Worm (Caenorhabditis elegans) whole organism, L4 larva: ENCODE results near the gene rga-5.

ENCODE experiments used
- F26F4.8 ChIP-seq: fragments of 200-800 bp; sonication (Bioruptor generic); conservative IDR thresholded peaks from 2 replicates; pipeline ENCODE4 v1.3.6; 2022; ENCODE audit warnings: missing genetic modification characterization, missing compliant biosample characterization
- F37D6.2 ChIP-seq: sonication (generic microtip); optimal IDR thresholded peaks from 2 replicates; lab custom pipeline; 2016; ENCODE audit warnings: mild to moderate bottlenecking, missing genetic modification characterization, missing compliant biosample characterization
- T26A8.4 ChIP-seq: fragments of 200-800 bp; sonication (Bioruptor generic); IDR thresholded peaks from 2 replicates; pipeline ENCODE4 v1.3.6; 2022; ENCODE audit warnings: missing genetic modification characterization, missing compliant biosample characterization
- Y48G9A.11 ChIP-seq: fragments of 200-800 bp; sonication (Bioruptor generic); IDR thresholded peaks from 2 replicates; pipeline ENCODE4 v1.3.6; 2022; ENCODE audit warnings: missing genetic modification reagents, missing genetic modification characterization, missing compliant biosample characterization
- Y5F2A.4 ChIP-seq: fragments of 200-800 bp; sonication (Bioruptor generic); optimal IDR thresholded peaks from 2 replicates; lab custom pipeline; 2018; ENCODE audit warnings: mild to moderate bottlenecking, missing genetic modification characterization, missing compliant biosample characterization
- Y75B8A.6 ChIP-seq: fragments of 200-800 bp; sonication (Bioruptor generic); IDR thresholded peaks from 2 replicates; pipeline ENCODE4 v1.3.6; 2022; ENCODE audit warnings: missing genetic modification reagents, missing genetic modification characterization, missing compliant biosample characterization
- aha-1 ChIP-seq: fragments of 150-350 bp; peaks from one replicate; lab custom pipeline; 2014; ENCODE audit warnings: missing biosample characterization, missing genetic modification characterization
- aly-2 ChIP-seq: sonication (generic microtip); optimal IDR thresholded peaks from 2 replicates; lab custom pipeline; 2018; ENCODE audit warnings: missing biosample characterization, missing genetic modification characterization
- ama-1 ChIP-seq: fragments of 150-350 bp; optimal IDR thresholded peaks from 2 replicates; lab custom pipeline; 2014; ENCODE audit warnings: inconsistent platforms, mixed read lengths
- ceh-20 ChIP-seq: fragments of 200-800 bp; sonication (Bioruptor generic); IDR thresholded peaks from 2 replicates; pipeline ENCODE4 v1.3.6; 2022; ENCODE audit warnings: missing genetic modification reagents, missing genetic modification characterization, missing compliant biosample characterization
- ceh-28 ChIP-seq: fragments of 150-350 bp; optimal IDR thresholded peaks from 2 replicates; lab custom pipeline; 2014; ENCODE audit warnings: missing biosample characterization, missing genetic modification reagents, missing genetic modification characterization
- ceh-62 ChIP-seq: sonication (generic microtip); optimal IDR thresholded peaks from 2 replicates; lab custom pipeline; 2017; ENCODE audit warnings: missing biosample characterization, missing genetic modification characterization
- ctbp-1 ChIP-seq: fragments of 200-800 bp; sonication (Bioruptor generic); IDR thresholded peaks from 2 replicates; pipeline ENCODE4 v1.3.6; 2022; ENCODE audit warnings: missing genetic modification reagents, missing genetic modification characterization, missing compliant biosample characterization
- daf-12 ChIP-seq: fragments of 150-350 bp; optimal IDR thresholded peaks from 2 replicates; lab custom pipeline; 2014; ENCODE audit warnings: missing biosample characterization, missing genetic modification reagents, missing genetic modification characterization
- daf-19 ChIP-seq: fragments of 200-800 bp; sonication (Bioruptor generic); conservative IDR thresholded peaks from 2 replicates; pipeline ENCODE4 v1.3.6; 2022; ENCODE audit warnings: missing genetic modification characterization, missing compliant biosample characterization
- dmd-8 ChIP-seq: fragments of 200-800 bp; sonication (Bioruptor generic); IDR thresholded peaks from 2 replicates; pipeline ENCODE4 v1.3.6; 2022; ENCODE audit warnings: missing genetic modification characterization, missing compliant biosample characterization
- duxl-1 ChIP-seq: sonication (generic microtip); optimal IDR thresholded peaks from 2 replicates; lab custom pipeline; 2016; ENCODE audit warnings: mild to moderate bottlenecking, missing genetic modification characterization, moderate library complexity, missing compliant biosample characterization; ENCODE audit not compliant: poor library complexity
- lin-1 ChIP-seq: fragments of 200-800 bp; sonication (Bioruptor generic); IDR thresholded peaks from 2 replicates; pipeline ENCODE4 v1.3.6; 2022; ENCODE audit warnings: missing genetic modification reagents, missing genetic modification characterization, missing compliant biosample characterization
- lin-13 ChIP-seq: fragments of 150-350 bp; optimal IDR thresholded peaks from 2 replicates; lab custom pipeline; 2014; ENCODE audit warnings: missing biosample characterization, missing genetic modification reagents, missing genetic modification characterization
- lin-29 ChIP-seq: fragments of 200-800 bp; sonication (Bioruptor generic); IDR thresholded peaks from 2 replicates; pipeline ENCODE4 v1.3.6; 2022; ENCODE audit warnings: missing genetic modification reagents, missing genetic modification characterization, missing compliant biosample characterization
- lin-38 ChIP-seq: fragments of 200-800 bp; sonication (Bioruptor generic); IDR thresholded peaks from 2 replicates; pipeline ENCODE4 v1.3.6; 2022; ENCODE audit warnings: missing genetic modification reagents, missing genetic modification characterization, missing compliant biosample characterization
- madf-5 ChIP-seq, 2 experiments: fragments of 200-800 bp; sonication (Bioruptor generic); IDR thresholded peaks; 2 replicates each; pipeline ENCODE4 v1.3.6; 2022; ENCODE audit warnings: missing compliant biosample characterization in 2 of 2, missing genetic modification characterization in 2 of 2
- madf-9 ChIP-seq: fragments of 200-800 bp; sonication (Bioruptor generic); conservative IDR thresholded peaks from 2 replicates; pipeline ENCODE4 v1.3.6; 2022; ENCODE audit warnings: missing genetic modification reagents, missing genetic modification characterization, missing compliant biosample characterization
- mdl-1 ChIP-seq, 2 experiments: fragments of 150-350 bp in 1 of 2; sonication (generic microtip) in 1 of 2; optimal IDR thresholded peaks; 2 replicates each; lab custom pipeline; 2014 to 2017; ENCODE audit warnings: missing biosample characterization in 2 of 2, missing genetic modification characterization in 2 of 2
- mes-2 ChIP-seq: sonication (generic microtip); optimal IDR thresholded peaks from 2 replicates; lab custom pipeline; 2016; ENCODE audit warnings: missing genotype, mild to moderate bottlenecking, missing genetic modification characterization, missing compliant biosample characterization; ENCODE audit not compliant: poor library complexity, severe bottlenecking
- mxl-2 ChIP-seq: fragments of 200-800 bp; sonication (Bioruptor generic); conservative IDR thresholded peaks from 2 replicates; pipeline ENCODE4 v1.3.6; 2022; ENCODE audit warnings: missing genetic modification reagents, missing genetic modification characterization, missing compliant biosample characterization
- mxl-3 ChIP-seq: fragments of 200-800 bp; sonication (Bioruptor generic); optimal IDR thresholded peaks from 2 replicates; lab custom pipeline; 2018; ENCODE audit warnings: mild to moderate bottlenecking, missing genetic modification characterization, missing compliant biosample characterization
- nhr-10 ChIP-seq: fragments of 150-350 bp; optimal IDR thresholded peaks from 2 replicates; lab custom pipeline; 2014; ENCODE audit warnings: missing biosample characterization, missing genetic modification characterization
- nhr-11 ChIP-seq: fragments of 150-350 bp; optimal IDR thresholded peaks from 2 replicates; lab custom pipeline; 2014; ENCODE audit warnings: missing biosample characterization, missing genetic modification characterization
- nhr-237 ChIP-seq: sonication (generic microtip); optimal IDR thresholded peaks from 2 replicates; lab custom pipeline; 2017; ENCODE audit warnings: missing biosample characterization, missing genetic modification characterization
- nhr-28 ChIP-seq: fragments of 150-350 bp; optimal IDR thresholded peaks from 2 replicates; lab custom pipeline; 2014; ENCODE audit warnings: missing biosample characterization, missing genetic modification characterization
- nhr-41 ChIP-seq: fragments of 200-800 bp; sonication (Bioruptor generic); IDR thresholded peaks from 2 replicates; pipeline ENCODE4 v1.3.6; 2022; ENCODE audit warnings: missing genetic modification reagents, missing genetic modification characterization, missing compliant biosample characterization
- nhr-77 ChIP-seq: fragments of 150-350 bp; optimal IDR thresholded peaks from 2 replicates; lab custom pipeline; 2014; ENCODE audit warnings: missing biosample characterization, missing genetic modification characterization
- set-16 ChIP-seq: fragments of 200-800 bp; sonication (Bioruptor generic); IDR thresholded peaks from 2 replicates; pipeline ENCODE4 v1.3.6; 2022; ENCODE audit warnings: missing genetic modification reagents, missing genetic modification characterization, missing compliant biosample characterization
- snpc-1.2 ChIP-seq: fragments of 200-800 bp; sonication (Bioruptor generic); IDR thresholded peaks from 2 replicates; pipeline ENCODE4 v1.3.6; 2022; ENCODE audit warnings: missing genetic modification reagents, missing genetic modification characterization, missing compliant biosample characterization
- snpc-4 ChIP-seq: fragments of 150-350 bp; optimal IDR thresholded peaks from 2 replicates; lab custom pipeline; 2014; ENCODE audit warnings: missing biosample characterization, missing genetic modification characterization
- spr-1 ChIP-seq: sonication (generic microtip); optimal IDR thresholded peaks from 2 replicates; lab custom pipeline; 2016; ENCODE audit warnings: mild to moderate bottlenecking, missing genetic modification characterization, missing compliant biosample characterization
- unc-39 ChIP-seq: sonication (generic microtip); optimal IDR thresholded peaks from 2 replicates; lab custom pipeline; 2017; ENCODE audit warnings: missing biosample characterization, missing genetic modification characterization
- unc-62 ChIP-seq, 3 experiments: fragments of 150-350 bp in 1 of 3; sonication (generic microtip); optimal IDR thresholded peaks in 2 of 3; peaks in 1 of 3; 1 replicate in 1 of 3; 2 replicates in 2 of 3; lab custom pipeline; 2014 to 2017; ENCODE audit warnings: missing biosample characterization in 3 of 3, missing genetic modification characterization in 3 of 3, missing genetic modification reagents in 3 of 3, missing genotype in 1 of 3
- zfp-3 ChIP-seq: fragments of 200-800 bp; sonication (Bioruptor generic); conservative IDR thresholded peaks from 2 replicates; pipeline ENCODE4 v1.3.6; 2022; ENCODE audit warnings: missing genetic modification reagents, missing genetic modification characterization, missing compliant biosample characterization
- ztf-11 ChIP-seq: fragments of 150-350 bp; optimal IDR thresholded peaks from 2 replicates; lab custom pipeline; 2014; ENCODE audit warnings: missing biosample characterization, missing genetic modification characterization
- ztf-7 ChIP-seq: fragments of 150-350 bp; optimal IDR thresholded peaks from 2 replicates; lab custom pipeline; 2014; ENCODE audit warnings: missing biosample characterization, missing genetic modification characterization

rga-5 gene

ce11 chrIV:13788652-13789051 lies 39.0 kb upstream of the rga-5 start, which contains the start of the genes sas-6 and Y45F10D.7 (continued):
- TF ChIP-seq nhr-28 (tag; lab: Kevin White, UChicago): peak; percentile 7
- TF ChIP-seq ztf-7: peak; percentile 17
- no peak for TF ChIP-seq zfp-3
- no peak for TF ChIP-seq mxl-3
- TF ChIP-seq Y75B8A.6 (GFP tag; lab: Robert Waterston, UW): no peak
- no peak for TF ChIP-seq nhr-237 (tag; lab: Kevin White, UChicago)
- peak; percentile 83 for TF ChIP-seq mes-2 (tag; lab: Kevin White, UChicago)
- TF ChIP-seq Y5F2A.4: no peak
- TF ChIP-seq F37D6.2 (tag; lab: Kevin White, UChicago): no peak
- TF ChIP-seq mdl-1 (tag; optimal IDR thresholded peaks at IDR 0.05; lab: Kevin White, UChicago): no peak
- no peak for TF ChIP-seq aly-2 (tag; lab: Kevin White, UChicago)
- TF ChIP-seq lin-29: no peak
- no peak for TF ChIP-seq dmd-8 (GFP tag; lab: Robert Waterston, UW)
- TF ChIP-seq unc-39 (tag; lab: Kevin White, UChicago): no peak
- TF ChIP-seq F26F4.8 (GFP tag; lab: Robert Waterston, UW): no peak
- TF ChIP-seq Y48G9A.11 (GFP tag; lab: Robert Waterston, UW): no peak
- TF ChIP-seq daf-19 (GFP tag; lab: Robert Waterston, UW): no peak
- TF ChIP-seq ceh-20 (GFP tag; lab: Robert Waterston, UW): no peak
- TF ChIP-seq nhr-11 (tag; lab: Kevin White, UChicago): peak; percentile 13
- no peak for TF ChIP-seq spr-1
- no peak for TF ChIP-seq lin-1
- peak; percentile 67 for TF ChIP-seq lin-38
- no peak for TF ChIP-seq set-16 (GFP tag; lab: Robert Waterston, UW)
- no peak for TF ChIP-seq duxl-1 (tag; lab: Kevin White, UChicago)
- peak; percentile 22 for TF ChIP-seq snpc-4 (tag; lab: Kevin White, UChicago)
- TF ChIP-seq daf-12 (tag; lab: Kevin White, UChicago): no peak
- TF ChIP-seq T26A8.4 (GFP tag; lab: Robert Waterston, UW): no peak
- peak; percentile 96 for TF ChIP-seq aha-1
- no peak for TF ChIP-seq ctbp-1 (GFP tag; lab: Robert Waterston, UW)
- TF ChIP-seq ceh-62 (tag; lab: Kevin White, UChicago): no peak
- no peak for TF ChIP-seq nhr-10 (tag; lab: Kevin White, UChicago)
- peak; percentile 11 for TF ChIP-seq ama-1
- no peak for TF ChIP-seq madf-9 (GFP tag; lab: Robert Waterston, UW)
- no peak for TF ChIP-seq ceh-28
- TF ChIP-seq lin-13 (GFP tag; lab: Kevin White, UChicago): peak; percentile 61
- TF ChIP-seq nhr-41: no peak
- TF ChIP-seq madf-5 (GFP tag; IDR thresholded peaks at IDR 0.05; lab: Robert Waterston, UW): no peak
- no peak for TF ChIP-seq nhr-77
- peak; percentile 93 for TF ChIP-seq snpc-1.2

ce11 chrIV:13795249-13795909 lies 32.3 kb upstream of the rga-5 start:
- no peak for TF ChIP-seq ztf-11
- 0 out of 2 replicates have a peak, but pooled peaks have one; percentile 13 for TF ChIP-seq ctbp-1 (GFP tag; lab: Robert Waterston, UW)
- peak in 1 of 2 experiments; percentile 59 for TF ChIP-seq unc-62 (GFP tag; optimal IDR thresholded peaks at IDR 0.05 in 1 of 2; lab: Kevin White, UChicago)
- no peak for TF ChIP-seq unc-62 (tag; optimal IDR thresholded peaks at IDR 0.05; lab: Kevin White, UChicago)
- no peak for TF ChIP-seq mxl-2 (GFP tag; lab: Robert Waterston, UW)
- 0 out of 2 replicates have a peak, but pooled peaks have one; percentile 13 for TF ChIP-seq snpc-1.2
- TF ChIP-seq aha-1: peak; percentile 6
- TF ChIP-seq lin-38: peak; percentile 41; the same call in 1 of the 2 replicates
